Worm (Caenorhabditis elegans) whole organism, late embryonic: ENCODE measurements around the gene ZK930.7.

Experiments used
- F13H6.1 ChIP-seq: sonication (generic microtip); optimal IDR thresholded peaks from 2 replicates; lab custom pipeline; 2016; ENCODE audit warnings: missing genetic modification characterization, missing compliant biosample characterization
- ceh-18 ChIP-seq: sonication (generic microtip); optimal IDR thresholded peaks from 2 replicates; lab custom pipeline; 2016; ENCODE audit warnings: missing genetic modification characterization, missing compliant biosample characterization
- ceh-19 ChIP-seq: fragments of 200-800 bp; sonication (Bioruptor generic); optimal IDR thresholded peaks from 2 replicates; lab custom pipeline; 2018; ENCODE audit warnings: mild to moderate bottlenecking, missing genetic modification characterization, missing compliant biosample characterization
- ceh-2 ChIP-seq: sonication (generic microtip); optimal IDR thresholded peaks from 2 replicates; lab custom pipeline; 2016; ENCODE audit warnings: missing genotype, missing genetic modification characterization, missing compliant biosample characterization
- ceh-22 ChIP-seq: sonication (generic microtip); optimal IDR thresholded peaks from 2 replicates; lab custom pipeline; 2017; ENCODE audit warnings: missing biosample characterization, missing genetic modification characterization
- ceh-30 ChIP-seq: fragments of 150-350 bp; optimal IDR thresholded peaks from 2 replicates; lab custom pipeline; 2014; ENCODE audit warnings: missing biosample characterization, missing genetic modification characterization
- ceh-34 ChIP-seq: sonication (generic microtip); optimal IDR thresholded peaks from 2 replicates; lab custom pipeline; 2016; ENCODE audit warnings: mild to moderate bottlenecking, missing genetic modification characterization, missing compliant biosample characterization
- ceh-48 ChIP-seq: sonication (generic microtip); optimal IDR thresholded peaks from 2 replicates; lab custom pipeline; 2016; ENCODE audit warnings: missing genetic modification characterization, inconsistent platforms, missing compliant biosample characterization
- ceh-6 ChIP-seq: fragments of 200-800 bp; sonication (Bioruptor generic); optimal IDR thresholded peaks from 2 replicates; lab custom pipeline; 2018; ENCODE audit warnings: mild to moderate bottlenecking, missing genetic modification characterization, missing compliant biosample characterization
- ceh-9 ChIP-seq: sonication (generic microtip); optimal IDR thresholded peaks from 2 replicates; lab custom pipeline; 2016; ENCODE audit warnings: mild to moderate bottlenecking, missing genetic modification characterization, inconsistent platforms, missing compliant biosample characterization
- che-1 ChIP-seq: sonication (generic microtip); optimal IDR thresholded peaks from 2 replicates; lab custom pipeline; 2016; ENCODE audit warnings: mild to moderate bottlenecking, missing genetic modification characterization, missing compliant biosample characterization
- fax-1 ChIP-seq: sonication (generic microtip); optimal IDR thresholded peaks from 2 replicates; lab custom pipeline; 2016; ENCODE audit warnings: missing genotype, missing genetic modification characterization, missing compliant biosample characterization
- fkh-6 ChIP-seq: sonication (generic microtip); optimal IDR thresholded peaks from 2 replicates; lab custom pipeline; 2016; ENCODE audit warnings: missing genetic modification characterization, missing compliant biosample characterization
- hlh-13 ChIP-seq: fragments of 200-800 bp; sonication (Bioruptor generic); optimal IDR thresholded peaks from 2 replicates; lab custom pipeline; 2018; ENCODE audit warnings: mild to moderate bottlenecking, missing genetic modification characterization, missing compliant biosample characterization
- mec-3 ChIP-seq: sonication (generic microtip); optimal IDR thresholded peaks from 2 replicates; lab custom pipeline; 2016; ENCODE audit warnings: borderline replicate concordance, missing genetic modification characterization, missing compliant biosample characterization
- nfya-1 ChIP-seq: sonication (generic microtip); optimal IDR thresholded peaks from 2 replicates; lab custom pipeline; 2017; ENCODE audit warnings: missing genetic modification characterization, mild to moderate bottlenecking, missing compliant biosample characterization, antibody characterized with exemption, moderate library complexity
- nhr-11 ChIP-seq: fragments of 150-350 bp; optimal IDR thresholded peaks from 2 replicates; lab custom pipeline; 2014; ENCODE audit warnings: missing biosample characterization, missing genetic modification characterization
- nhr-232 ChIP-seq: sonication (generic microtip); optimal IDR thresholded peaks from 2 replicates; lab custom pipeline; 2016; ENCODE audit warnings: missing genetic modification characterization, missing compliant biosample characterization
- npax-4 ChIP-seq: sonication (generic microtip); optimal IDR thresholded peaks from 2 replicates; lab custom pipeline; 2016; ENCODE audit warnings: missing genetic modification characterization, missing compliant biosample characterization
- pax-1 ChIP-seq: fragments of 150-350 bp; optimal IDR thresholded peaks from 2 replicates; lab custom pipeline; 2014; ENCODE audit warnings: missing biosample characterization, missing genetic modification characterization
- pqm-1 ChIP-seq: sonication (generic microtip); optimal IDR thresholded peaks from 2 replicates; lab custom pipeline; 2016; ENCODE audit warnings: missing genetic modification characterization, missing compliant biosample characterization
- ref-2 ChIP-seq: sonication (generic microtip); optimal IDR thresholded peaks from 2 replicates; lab custom pipeline; 2016; ENCODE audit warnings: missing genetic modification characterization, missing compliant biosample characterization
- rnt-1 ChIP-seq: sonication (generic microtip); optimal IDR thresholded peaks from 2 replicates; lab custom pipeline; 2016; ENCODE audit warnings: missing genetic modification characterization, missing compliant biosample characterization
- sdc-2 ChIP-seq: sonication (generic microtip); optimal IDR thresholded peaks from 2 replicates; lab custom pipeline; 2016; ENCODE audit warnings: missing genotype, missing genetic modification characterization, missing compliant biosample characterization
- sox-2 ChIP-seq: fragments of 200-800 bp; sonication (Bioruptor generic); IDR thresholded peaks from 2 replicates; pipeline ENCODE4 v1.3.6; 2022; ENCODE audit warnings: missing genetic modification reagents, missing genetic modification characterization, missing compliant biosample characterization
- sox-4 ChIP-seq: sonication (generic microtip); optimal IDR thresholded peaks from 2 replicates; lab custom pipeline; 2017; ENCODE audit warnings: mild to moderate bottlenecking, missing genetic modification characterization, inconsistent platforms, missing compliant biosample characterization
- syd-9 ChIP-seq: sonication (generic microtip); optimal IDR thresholded peaks from 2 replicates; lab custom pipeline; 2016; ENCODE audit warnings: mild to moderate bottlenecking, missing genetic modification characterization, moderate library complexity, missing compliant biosample characterization
- tbx-2 ChIP-seq: sonication (generic microtip); optimal IDR thresholded peaks from 2 replicates; lab custom pipeline; 2016; ENCODE audit warnings: missing genetic modification characterization, missing compliant biosample characterization
- tbx-7 ChIP-seq: sonication (generic microtip); optimal IDR thresholded peaks from 2 replicates; lab custom pipeline; 2016; ENCODE audit warnings: missing genotype, missing genetic modification characterization, missing compliant biosample characterization
- unc-3 ChIP-seq, 2 experiments: fragments of 200-800 bp in 1 of 2; sonication (Bioruptor generic) in 1 of 2; sonication (generic microtip) in 1 of 2; conservative IDR thresholded peaks in 1 of 2; optimal IDR thresholded peaks in 1 of 2; 2 replicates each; pipeline versions ENCODE4 v1.3.6 to Lab custom; 2016 to 2022; ENCODE audit warnings: missing compliant biosample characterization in 2 of 2, missing genetic modification characterization in 2 of 2, missing genetic modification reagents in 1 of 2
- unc-55 ChIP-seq: sonication (generic microtip); optimal IDR thresholded peaks from 2 replicates; lab custom pipeline; 2017; ENCODE audit warnings: missing biosample characterization, missing genetic modification reagents, missing genetic modification characterization
- unc-86 ChIP-seq: sonication (generic microtip); optimal IDR thresholded peaks from 2 replicates; lab custom pipeline; 2016; ENCODE audit warnings: missing genetic modification characterization, missing compliant biosample characterization
- zip-5 ChIP-seq: sonication (generic microtip); optimal IDR thresholded peaks from 2 replicates; lab custom pipeline; 2016; ENCODE audit warnings: missing genetic modification characterization, missing compliant biosample characterization

The ZK930.7 gene

ce11 chrII:11902203-11902602, 12.2 kb upstream of the ZK930.7 start:
- TF ChIP-seq npax-4, result no peak
- TF ChIP-seq unc-55 (GFP tag; lab: Kevin White, UChicago), result peak; percentile 87
- TF ChIP-seq F13H6.1, result no peak
- no peak for TF ChIP-seq tbx-2

- no peak for TF ChIP-seq hlh-13 (GFP tag; lab: Kevin White, UChicago)
- TF ChIP-seq ceh-48 (tag; lab: Kevin White, UChicago), result no peak
- TF ChIP-seq ceh-30 (tag; lab: Kevin White, UChicago), result no peak
- no peak for TF ChIP-seq sdc-2
- TF ChIP-seq F13H6.1, result no peak
- no peak for TF ChIP-seq fkh-6 (tag; lab: Kevin White, UChicago)
- no peak for TF ChIP-seq tbx-2
- no peak for TF ChIP-seq sox-4 (tag; lab: Kevin White, UChicago)
- no peak for TF ChIP-seq pqm-1 (tag; lab: Kevin White, UChicago)
- no peak for TF ChIP-seq ceh-6 (GFP tag; lab: Kevin White, UChicago)
- TF ChIP-seq mec-3 (tag; lab: Kevin White, UChicago), result no peak
- no peak for TF ChIP-seq ceh-19 (GFP tag; lab: Kevin White, UChicago)
- no peak for TF ChIP-seq che-1 (tag; lab: Kevin White, UChicago)
Measured at ce11 chrII:11905023-11905422, 9.4 kb upstream of the ZK930.7 start.

DNA sequence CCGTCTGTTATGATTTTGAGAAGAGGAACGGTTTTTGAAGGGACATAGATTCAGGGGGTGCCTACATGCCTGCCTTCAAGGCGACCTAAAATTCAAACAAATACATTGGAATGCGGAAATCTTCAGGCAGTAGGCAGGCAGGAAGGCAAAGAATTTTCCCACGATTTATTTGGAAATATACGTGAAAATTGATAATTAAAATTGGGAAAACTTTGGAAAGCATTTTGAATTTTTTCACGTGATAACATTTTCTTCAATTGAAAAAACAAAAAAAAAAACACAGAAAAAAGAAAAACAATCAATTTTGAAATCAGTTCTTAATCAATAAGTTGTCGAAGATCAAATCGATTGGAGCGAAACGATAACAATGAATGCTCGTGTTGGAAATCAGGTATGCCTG, 8.2 kb upstream of the ZK930.7 start, which contains the start of gene ZK930.4:
ZK930.4 (plus strand) TSS at position 301 of the 400 bp plus-strand sequence.
- TF ChIP-seq ceh-9 (tag; lab: Kevin White, UChicago) (no peak), ceh-18 (tag; lab: Kevin White, UChicago) (no peak), sox-4 (tag; lab: Kevin White, UChicago) (no peak), pax-1 (tag; lab: Kevin White, UChicago) (no peak), sox-2 (GFP tag; lab: Robert Waterston, UW) (no peak), nfya-1 (tag; lab: Kevin White, UChicago) (no peak), sdc-2 (no peak), unc-86 (tag; lab: Kevin White, UChicago) (no peak), rnt-1 (tag; lab: Kevin White, UChicago) (no peak), fax-1 (tag; lab: Kevin White, UChicago) (no peak), ref-2 (tag; lab: Kevin White, UChicago) (no peak), nhr-11 (tag; lab: Kevin White, UChicago) (no peak), ceh-22 (tag; lab: Kevin White, UChicago) (no peak)

DNA sequence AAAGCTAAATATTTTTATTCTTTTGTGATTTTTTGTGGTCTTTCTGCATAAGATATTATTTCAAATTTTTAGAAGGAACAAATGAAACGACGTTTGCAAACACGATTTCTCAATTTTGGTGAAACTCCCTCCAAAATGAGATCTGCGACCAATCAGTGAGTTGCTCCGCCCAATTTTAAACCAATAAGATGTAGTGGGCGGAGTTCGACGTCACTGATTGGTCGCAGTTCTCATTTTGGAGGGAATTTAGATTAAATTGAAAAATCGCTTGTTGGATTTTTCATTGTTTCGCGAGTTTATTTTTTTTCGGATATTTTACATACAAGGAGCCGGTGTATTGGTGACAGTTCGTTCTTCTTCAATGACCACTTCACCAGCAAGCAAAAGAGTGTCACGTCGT, 3.8 kb upstream of the ZK930.7 start:
- TF ChIP-seq tbx-7 (tag; lab: Kevin White, UChicago) (no peak), nfya-1 (tag; lab: Kevin White, UChicago) (peak; percentile 88), sdc-2 (no peak), zip-5 (tag; lab: Kevin White, UChicago) (no peak)
- TF ChIP-seq, all 69 proteins: peak for 1

- no peak for TF ChIP-seq nhr-232
- peak; percentile 23 for TF ChIP-seq pax-1 (tag; lab: Kevin White, UChicago)
- no peak for TF ChIP-seq ceh-48 (tag; lab: Kevin White, UChicago)
Measured at ce11 chrII:11915770-11916554, 1.6 kb downstream of the ZK930.7 start, which contains the start of the genes vps-15 and hmg-12. TSS of gene vps-15 (minus strand) at chrII:11915852. TSS of gene hmg-12 (plus strand) at chrII:11916513.

DNA sequence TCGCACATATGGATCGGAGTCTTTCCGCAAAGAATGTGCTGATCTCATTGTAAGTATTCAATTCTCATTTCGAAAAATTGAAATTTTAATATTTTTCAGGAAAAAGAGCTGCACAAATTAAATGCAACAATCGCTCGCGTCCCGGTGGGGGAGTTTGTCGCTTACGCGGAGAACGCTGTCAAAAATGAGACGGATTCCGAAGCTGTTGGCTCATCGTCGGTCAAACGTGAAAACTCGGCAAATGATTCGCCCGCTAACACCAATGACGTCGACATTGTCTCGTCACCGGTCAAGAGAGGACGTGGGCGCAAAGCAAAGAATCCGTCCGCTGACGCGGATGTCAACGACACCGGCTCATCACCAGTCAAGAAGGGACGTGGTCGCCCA, 2.1 kb downstream of the ZK930.7 start:
- TF ChIP-seq sox-4 (tag; lab: Kevin White, UChicago) (no peak), unc-86 (tag; lab: Kevin White, UChicago) (no peak), ceh-34 (no peak), ceh-2 (tag; lab: Kevin White, UChicago) (no peak), syd-9 (tag; lab: Kevin White, UChicago) (no peak), sdc-2 (no peak), unc-3 (GFP tag; conservative IDR thresholded peaks at IDR 0.05; lab: Robert Waterston, UW) (no peak), unc-3 (tag; optimal IDR thresholded peaks at IDR 0.05; lab: Kevin White, UChicago) (no peak)
- TF ChIP-seq, all 69 proteins: peak for 0
